Fruit fly (Drosophila melanogaster): ENCODE measurements around the gene Octalpha2R.

Gene Octalpha2R

DNA sequence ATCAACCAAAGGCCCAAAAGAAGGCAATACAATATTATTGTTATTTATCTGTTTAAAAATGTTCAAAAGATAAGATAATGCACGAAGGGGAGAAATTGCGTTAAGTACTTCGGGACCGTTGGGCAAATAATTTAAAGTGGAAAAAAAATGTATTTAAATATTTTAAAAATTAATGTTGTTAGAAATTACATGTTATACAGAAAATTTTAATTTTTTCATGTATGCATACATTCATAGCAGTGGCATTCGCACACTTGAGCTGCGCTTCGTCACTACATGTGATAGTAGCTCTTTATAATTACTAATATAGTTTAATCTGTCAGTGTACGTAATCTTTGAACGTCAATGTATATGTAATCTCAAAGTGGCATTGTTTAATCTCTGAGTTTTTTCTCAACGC lies 46.2 kb upstream of the Octalpha2R start (continued):
- no peak for TF ChIP-seq CG1233 (GFP tag; optimal IDR thresholded peaks at IDR 0.05)
- TF ChIP-seq CG11093 (GFP tag; IDR thresholded peaks at IDR 0.05), result peak; percentile 68; the same call in 2 of the 3 replicates
- TF ChIP-seq tgo (GFP tag; IDR thresholded peaks at IDR 0.05), result peak; percentile 80
- peak; percentile 73 for TF ChIP-seq rib (GFP tag; IDR thresholded peaks at IDR 0.05)
- no peak for TF ChIP-seq vfl (GFP tag; optimal IDR thresholded peaks at IDR 0.05)
- TF ChIP-seq jing (GFP tag; optimal IDR thresholded peaks at IDR 0.05), result no peak
- TF ChIP-seq mirr (GFP tag; optimal IDR thresholded peaks at IDR 0.05), result no peak
- no peak for TF ChIP-seq Atf6 (GFP tag; IDR thresholded peaks at IDR 0.05)
- no peak for TF ChIP-seq Bgb (GFP tag; IDR thresholded peaks at IDR 0.05; ENCODE audit: partially characterized antibody)
- TF ChIP-seq lbe (GFP tag; optimal IDR thresholded peaks at IDR 0.05), result no peak
- TF ChIP-seq caup (GFP tag; optimal IDR thresholded peaks at IDR 0.05; ENCODE audit: severe bottlenecking), result no peak
- no peak for TF ChIP-seq nom (GFP tag; optimal IDR thresholded peaks at IDR 0.05)
- TF ChIP-seq tap (tag; optimal IDR thresholded peaks at IDR 0.05), result no peak
- TF ChIP-seq CG9817 (tag; optimal IDR thresholded peaks at IDR 0.05), result peak; percentile 23
- TF ChIP-seq CG5245 (GFP tag; optimal IDR thresholded peaks at IDR 0.05), result no peak
- no peak for TF ChIP-seq CG5180 (GFP tag; optimal IDR thresholded peaks at IDR 0.05)
- no peak for TF ChIP-seq Dip3 (GFP tag; optimal IDR thresholded peaks at IDR 0.05)
- peak; percentile 78; the same call in 1 of the 2 replicates for TF ChIP-seq ranshi (GFP tag; IDR thresholded peaks at IDR 0.05)
- TF ChIP-seq crc (GFP tag; optimal IDR thresholded peaks at IDR 0.05), result no peak
- no peak for TF ChIP-seq CG9932 (GFP tag; IDR thresholded peaks at IDR 0.05)
- TF ChIP-seq dysf (GFP tag; IDR thresholded peaks at IDR 0.05), result peak; percentile 77
- no peak for TF ChIP-seq psq (GFP tag; optimal IDR thresholded peaks at IDR 0.05)
- TF ChIP-seq Usf (GFP tag; optimal IDR thresholded peaks at IDR 0.05), result no peak
- no peak for TF ChIP-seq sna (GFP tag; IDR thresholded peaks at IDR 0.05; ENCODE audit: partially characterized antibody)
- TF ChIP-seq CG6689 (GFP tag; IDR thresholded peaks at IDR 0.05), result peak; percentile 55
- TF ChIP-seq hbn (GFP tag; IDR thresholded peaks at IDR 0.05; ENCODE audit: partially characterized antibody), result no peak
- no peak for TF ChIP-seq hkb (optimal IDR thresholded peaks at IDR 0.05)
- no peak; the same call in 1 of the 2 replicates for TF ChIP-seq hkb (GFP tag; IDR thresholded peaks at IDR 0.05)
- no peak for TF ChIP-seq lilli (GFP tag; optimal IDR thresholded peaks at IDR 0.05)
- no peak for TF ChIP-seq prd (optimal IDR thresholded peaks at IDR 0.05)
- TF ChIP-seq prd (GFP tag; IDR thresholded peaks at IDR 0.05), result peak; percentile 89
- no peak for TF ChIP-seq zen (tag; optimal IDR thresholded peaks at IDR 0.05)
- TF ChIP-seq GATAe (GFP tag; conservative IDR thresholded peaks at IDR 0.05), result peak; percentile 99
- no peak for TF ChIP-seq chn (GFP tag; optimal IDR thresholded peaks at IDR 0.05)
- no peak for TF ChIP-seq Side (GFP tag; optimal IDR thresholded peaks at IDR 0.05)
- peak; percentile 82 for TF ChIP-seq CG14441 (GFP tag; IDR thresholded peaks at IDR 0.05)
- TF ChIP-seq Ravus (GFP tag; IDR thresholded peaks at IDR 0.05), result peak; percentile 52
- TF ChIP-seq CG10979 (tag; optimal IDR thresholded peaks at IDR 0.05), result no peak
- no peak for TF ChIP-seq mam (GFP tag; optimal IDR thresholded peaks at IDR 0.05)
- no peak for TF ChIP-seq pzg (GFP tag; optimal IDR thresholded peaks at IDR 0.05)
- 0 out of 3 replicates have a peak, but pooled peaks have one; percentile 37 for TF ChIP-seq sr (GFP tag; IDR thresholded peaks at IDR 0.05)
- no peak for TF ChIP-seq gfzf (GFP tag; optimal IDR thresholded peaks at IDR 0.05)
- no peak for TF ChIP-seq CG5953 (GFP tag; IDR thresholded peaks at IDR 0.05)
- TF ChIP-seq CG30020 (tag; optimal IDR thresholded peaks at IDR 0.05), result no peak
- no peak for TF ChIP-seq cad (GFP tag; optimal IDR thresholded peaks at IDR 0.05)
- peak; percentile 23; the same call in 1 of the 2 replicates for TF ChIP-seq Dref (GFP tag; IDR thresholded peaks at IDR 0.05)
- TF ChIP-seq CG18011 (GFP tag; optimal IDR thresholded peaks at IDR 0.05), result no peak
- no peak for TF ChIP-seq YL-1 (GFP tag; optimal IDR thresholded peaks at IDR 0.05)
- no peak for TF ChIP-seq Opbp (GFP tag; IDR thresholded peaks at IDR 0.05; ENCODE audit: partially characterized antibody)
- TF ChIP-seq wek (GFP tag; optimal IDR thresholded peaks at IDR 0.05), result no peak
- TF ChIP-seq CG7745 (tag; optimal IDR thresholded peaks at IDR 0.05), result no peak
- peak; percentile 37 for TF ChIP-seq CG8924 (tag; optimal IDR thresholded peaks at IDR 0.05)

All from whole organism, embryonic.